Worm (Caenorhabditis elegans): ENCODE data around the gene Y113G7B.12.
A peak's percentile ranks its signal among the peaks of the same experiment; 100 is the strongest.

Y113G7B.12 gene

ce11 chrV:20234439-20234838 is 22.0 kb upstream of the Y113G7B.12 start:
- TF ChIP-seq eor-1 (tag; optimal IDR thresholded peaks at IDR 0.05) (no peak), nhr-11 (tag; optimal IDR thresholded peaks at IDR 0.05) (no peak), ztf-11 (tag; optimal IDR thresholded peaks at IDR 0.05) (no peak), ztf-4 (tag; optimal IDR thresholded peaks at IDR 0.05) (no peak), elt-3 (tag; optimal IDR thresholded peaks at IDR 0.05) (no peak), nhr-67 (tag; optimal IDR thresholded peaks at IDR 0.05) (no peak), nhr-77 (tag; optimal IDR thresholded peaks at IDR 0.05) (no peak), fkh-10 (GFP tag; optimal IDR thresholded peaks at IDR 0.05) (no peak), ceh-9 (tag; optimal IDR thresholded peaks at IDR 0.05) (no peak), jun-1 (tag; optimal IDR thresholded peaks at IDR 0.05) (no peak), mml-1 (tag; optimal IDR thresholded peaks at IDR 0.05) (no peak), pha-4 (tag; optimal IDR thresholded peaks at IDR 0.05) (no peak), unc-39 (tag; optimal IDR thresholded peaks at IDR 0.05) (no peak), elt-2 (tag; optimal IDR thresholded peaks at IDR 0.05) (no peak), skn-1 (tag; optimal IDR thresholded peaks at IDR 0.05) (no peak), lin-15B (tag; optimal IDR thresholded peaks at IDR 0.05) (no peak), nhr-28 (tag; optimal IDR thresholded peaks at IDR 0.05) (no peak), elt-1 (tag; optimal IDR thresholded peaks at IDR 0.05) (no peak), ceh-28 (tag; optimal IDR thresholded peaks at IDR 0.05) (no peak)

- TF ChIP-seq unc-62 (GFP tag; optimal IDR thresholded peaks at IDR 0.05) (no peak), egl-27 (tag; optimal IDR thresholded peaks at IDR 0.05) (no peak), nhr-77 (tag; optimal IDR thresholded peaks at IDR 0.05) (no peak), unc-39 (tag; optimal IDR thresholded peaks at IDR 0.05) (no peak), daf-12 (tag; optimal IDR thresholded peaks at IDR 0.05) (no peak), nhr-43 (tag; optimal IDR thresholded peaks at IDR 0.05; ENCODE audit: poor library complexity, severe bottlenecking) (no peak), ZK546.5 (tag; optimal IDR thresholded peaks at IDR 0.05) (no peak), snpc-4 (tag; optimal IDR thresholded peaks at IDR 0.05) (no peak), mdl-1 (tag; optimal IDR thresholded peaks at IDR 0.05) (no peak), pqm-1 (tag; optimal IDR thresholded peaks at IDR 0.05) (no peak), ceh-28 (tag; optimal IDR thresholded peaks at IDR 0.05) (no peak), nhr-237 (tag; optimal IDR thresholded peaks at IDR 0.05) (no peak), zag-1 (tag; optimal IDR thresholded peaks at IDR 0.05) (no peak), skn-1 (tag; optimal IDR thresholded peaks at IDR 0.05) (no peak), aly-2 (tag; optimal IDR thresholded peaks at IDR 0.05) (no peak), nfya-1 (tag; optimal IDR thresholded peaks at IDR 0.05; ENCODE audit: insufficient read depth) (no peak), ceh-9 (tag; optimal IDR thresholded peaks at IDR 0.05) (no peak), eor-1 (tag; optimal IDR thresholded peaks at IDR 0.05) (no peak), elt-1 (tag; optimal IDR thresholded peaks at IDR 0.05) (no peak), fkh-2 (tag; optimal IDR thresholded peaks at IDR 0.05) (no peak)
Observed at ce11 chrV:20233743-20234142, 21.3 kb upstream of the Y113G7B.12 start, which contains the start of gene Y113G7B.15. TSS of gene Y113G7B.15 (minus strand) at chrV:20233843.

ce11 chrV:20225312-20225711 is 12.8 kb upstream of the Y113G7B.12 start:
- TF ChIP-seq elt-2 (tag; optimal IDR thresholded peaks at IDR 0.05), result peak; percentile 76
- TF ChIP-seq lsy-12 (tag; optimal IDR thresholded peaks at IDR 0.05), result no peak
- peak; percentile 15 for TF ChIP-seq pqm-1 (tag; optimal IDR thresholded peaks at IDR 0.05)
- TF ChIP-seq pha-4 (tag; optimal IDR thresholded peaks at IDR 0.05), result peak; percentile 28
- no peak for TF ChIP-seq nhr-43 (tag; optimal IDR thresholded peaks at IDR 0.05; ENCODE audit: poor library complexity, severe bottlenecking)
- TF ChIP-seq nhr-11 (tag; optimal IDR thresholded peaks at IDR 0.05), result no peak

- TF ChIP-seq nhr-77 (tag; optimal IDR thresholded peaks at IDR 0.05), result no peak
- TF ChIP-seq nhr-25 (tag; optimal IDR thresholded peaks at IDR 0.05), result no peak
- TF ChIP-seq hmg-11 (tag; optimal IDR thresholded peaks at IDR 0.05), result no peak
- TF ChIP-seq ceh-16 (tag; optimal IDR thresholded peaks at IDR 0.05), result no peak
- no peak for TF ChIP-seq elt-2 (tag; optimal IDR thresholded peaks at IDR 0.05)
- no peak for TF ChIP-seq ztf-11 (tag; optimal IDR thresholded peaks at IDR 0.05)
- no peak for TF ChIP-seq fkh-10 (GFP tag; optimal IDR thresholded peaks at IDR 0.05)
- no peak for TF ChIP-seq daf-12 (tag; optimal IDR thresholded peaks at IDR 0.05)
- TF ChIP-seq lsy-12 (tag; optimal IDR thresholded peaks at IDR 0.05), result no peak
- TF ChIP-seq elt-1 (tag; optimal IDR thresholded peaks at IDR 0.05), result no peak
- no peak for TF ChIP-seq nhr-76 (tag; optimal IDR thresholded peaks at IDR 0.05)
- no peak for TF ChIP-seq mml-1 (tag; optimal IDR thresholded peaks at IDR 0.05)
- TF ChIP-seq aly-2 (tag; optimal IDR thresholded peaks at IDR 0.05), result no peak
- TF ChIP-seq tbx-2 (tag; optimal IDR thresholded peaks at IDR 0.05), result no peak
- TF ChIP-seq jun-1 (tag; optimal IDR thresholded peaks at IDR 0.05), result no peak
- no peak for TF ChIP-seq R02D3.7 (tag; optimal IDR thresholded peaks at IDR 0.05)
- TF ChIP-seq ceh-28 (tag; optimal IDR thresholded peaks at IDR 0.05), result no peak
- TF ChIP-seq lin-15B (tag; optimal IDR thresholded peaks at IDR 0.05), result no peak
Observed at ce11 chrV:20223725-20224124, 11.2 kb upstream of the Y113G7B.12 start.

Measured in whole organism, L3 larva.